Worm (Caenorhabditis elegans) whole organism, young adult: ENCODE data around the gene F14D7.14.

Source experiments
- C06A6.2 ChIP-seq: fragments of 200-800 bp; sonication (Bioruptor generic); conservative IDR thresholded peaks from 2 replicates; pipeline ENCODE4 v1.3.6; 2022; ENCODE audit warnings: missing genetic modification characterization, missing compliant biosample characterization
- F57C9.4 ChIP-seq: sonication (generic microtip); optimal IDR thresholded peaks from 2 replicates; lab custom pipeline; 2017; ENCODE audit warnings: mild to moderate bottlenecking, missing genetic modification characterization, missing compliant biosample characterization
- Y53G8AR.9 ChIP-seq: fragments of 200-800 bp; sonication (Bioruptor generic); conservative IDR thresholded peaks from 2 replicates; pipeline ENCODE4 v1.3.6; 2022; ENCODE audit warnings: missing genetic modification reagents, missing genetic modification characterization, missing compliant biosample characterization
- bed-2 ChIP-seq: fragments of 200-800 bp; sonication (Bioruptor generic); IDR thresholded peaks from 2 replicates; pipeline ENCODE4 v1.3.6; 2022; ENCODE audit warnings: missing genetic modification reagents, missing genetic modification characterization, missing compliant biosample characterization
- ceh-79 ChIP-seq: sonication (generic microtip); optimal IDR thresholded peaks from 2 replicates; lab custom pipeline; 2017; ENCODE audit warnings: mild to moderate bottlenecking, missing genetic modification characterization, missing compliant biosample characterization
- efl-1 ChIP-seq: fragments of 150-350 bp; optimal IDR thresholded peaks from 2 replicates; lab custom pipeline; 2014; ENCODE audit warnings: missing biosample characterization, missing genetic modification reagents, missing genetic modification characterization
- egrh-3 ChIP-seq: fragments of 200-800 bp; sonication (Bioruptor generic); IDR thresholded peaks from 2 replicates; pipeline ENCODE4 v1.3.6; 2022; ENCODE audit warnings: missing genetic modification reagents, missing genetic modification characterization, missing compliant biosample characterization

DNA sequence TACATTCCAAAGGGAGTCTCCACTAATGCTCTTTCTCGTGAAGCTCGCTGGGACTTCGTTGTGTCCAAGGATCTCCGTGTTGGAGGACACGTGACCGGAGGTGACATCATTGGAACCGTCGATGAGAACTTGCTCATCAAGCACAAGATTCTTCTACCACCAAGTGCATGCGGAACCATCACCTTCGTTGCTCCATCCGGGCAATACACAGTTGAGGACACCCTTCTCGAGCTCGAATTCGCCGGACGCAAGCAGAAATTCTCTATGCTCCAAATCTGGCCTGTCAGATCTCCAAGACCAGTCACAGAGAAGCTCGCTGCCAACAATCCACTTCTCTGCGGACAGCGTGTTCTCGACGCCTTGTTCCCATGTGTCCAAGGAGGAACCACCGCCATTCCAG, 42.3 kb downstream of the F14D7.14 start:
- TF ChIP-seq Y53G8AR.9 (GFP tag; lab: Robert Waterston, UW) (no peak), egrh-3 (GFP tag; lab: Robert Waterston, UW) (no peak), ceh-79 (tag; lab: Kevin White, UChicago) (no peak), bed-2 (GFP tag; lab: Robert Waterston, UW) (no peak), F57C9.4 (tag; lab: Kevin White, UChicago) (no peak), C06A6.2 (GFP tag; lab: Robert Waterston, UW) (no peak), efl-1 (no peak)
